Worm (Caenorhabditis elegans) whole organism, L1 larva: ENCODE measurements around the gene F44E2.6.

Source experiments
- C04F5.9 ChIP-seq: sonication (generic microtip); optimal IDR thresholded peaks from 2 replicates; lab custom pipeline; 2016; ENCODE audit warnings: missing genetic modification characterization, missing compliant biosample characterization
- C34B4.2 ChIP-seq: sonication (generic microtip); optimal IDR thresholded peaks from 2 replicates; lab custom pipeline; 2017; ENCODE audit warnings: mild to moderate bottlenecking, missing genetic modification characterization, missing compliant biosample characterization
- aha-1 ChIP-seq: fragments of 150-350 bp; optimal IDR thresholded peaks from 2 replicates; lab custom pipeline; 2014; ENCODE audit warnings: missing biosample characterization, missing genetic modification characterization
- alr-1 ChIP-seq: fragments of 200-800 bp; sonication (Bioruptor generic); optimal IDR thresholded peaks from 2 replicates; lab custom pipeline; 2018; ENCODE audit warnings: borderline replicate concordance, mild to moderate bottlenecking, missing genetic modification characterization, missing compliant biosample characterization
- aly-2 ChIP-seq: fragments of 150-350 bp; optimal IDR thresholded peaks from 2 replicates; lab custom pipeline; 2014; ENCODE audit warnings: missing biosample characterization, missing genetic modification characterization
- blmp-1 ChIP-seq: fragments of 150-350 bp; optimal IDR thresholded peaks from 2 replicates; lab custom pipeline; 2014; ENCODE audit warnings: missing biosample characterization, missing genetic modification characterization
- ceh-63 ChIP-seq: fragments of 200-800 bp; sonication (Bioruptor generic); optimal IDR thresholded peaks from 2 replicates; lab custom pipeline; 2018; ENCODE audit warnings: mild to moderate bottlenecking, missing genetic modification characterization, missing compliant biosample characterization
- ceh-82 ChIP-seq, 3 experiments: fragments of 150-350 bp in 1 of 3; sonication (generic microtip) in 2 of 3; optimal IDR thresholded peaks; 2 replicates each; lab custom pipeline; 2014 to 2017; ENCODE audit warnings: missing biosample characterization in 3 of 3, missing genetic modification characterization in 3 of 3
- ceh-88 ChIP-seq: fragments of 200-800 bp; sonication (Bioruptor generic); IDR thresholded peaks from 2 replicates; pipeline ENCODE4 v1.3.6; 2022; ENCODE audit warnings: missing genetic modification characterization, missing compliant biosample characterization
- ceh-90 ChIP-seq: sonication (generic microtip); optimal IDR thresholded peaks from 2 replicates; lab custom pipeline; 2016; ENCODE audit warnings: missing genetic modification characterization, missing compliant biosample characterization
- dpl-1 ChIP-seq, 3 experiments: fragments of 150-350 bp in 2 of 3; sonication (generic microtip) in 1 of 3; optimal IDR thresholded peaks; 2 replicates each; lab custom pipeline; 2014 to 2017; ENCODE audit warnings: missing biosample characterization in 3 of 3, missing genetic modification characterization in 3 of 3, missing genetic modification reagents in 3 of 3
- efl-1 ChIP-seq, 4 experiments: fragments of 150-350 bp; optimal IDR thresholded peaks in 3 of 4; peaks in 1 of 4; 1 replicate in 1 of 4; 2 replicates in 3 of 4; lab custom pipeline; 2014; ENCODE audit warnings: missing biosample characterization in 2 of 4, missing genetic modification characterization in 2 of 4, missing genetic modification reagents in 2 of 4
- egl-13 ChIP-seq: sonication (generic microtip); optimal IDR thresholded peaks from 2 replicates; lab custom pipeline; 2016; ENCODE audit warnings: missing genotype, missing genetic modification reagents, missing genetic modification characterization, missing compliant biosample characterization
- egl-27 ChIP-seq, 2 experiments: fragments of 150-350 bp in 1 of 2; sonication (generic microtip); optimal IDR thresholded peaks; 3 replicates each; lab custom pipeline; 2017 to 2018; ENCODE audit warnings: missing biosample characterization in 2 of 2, missing genetic modification characterization in 2 of 2, missing genetic modification reagents in 2 of 2
- elt-3 ChIP-seq, 6 experiments: fragments of 150-350 bp in 1 of 6; sonication (generic microtip); optimal IDR thresholded peaks; 2 replicates each; lab custom pipeline; 2017 to 2018; ENCODE audit warnings: missing biosample characterization in 6 of 6, missing genetic modification characterization in 6 of 6, inconsistent platforms in 1 of 6
- fkh-10 ChIP-seq: sonication (generic microtip); optimal IDR thresholded peaks from 2 replicates; lab custom pipeline; 2017; ENCODE audit warnings: missing biosample characterization, missing genetic modification reagents, missing genetic modification characterization
- fkh-4 ChIP-seq: sonication (generic microtip); optimal IDR thresholded peaks from 2 replicates; lab custom pipeline; 2016; ENCODE audit warnings: missing compliant biosample characterization, missing genetic modification characterization, borderline replicate concordance
- fos-1 ChIP-seq: fragments of 150-350 bp; optimal IDR thresholded peaks from 2 replicates; lab custom pipeline; 2014; ENCODE audit warnings: missing biosample characterization, missing genetic modification characterization
- grh-1 ChIP-seq: fragments of 200-800 bp; sonication (Bioruptor generic); IDR thresholded peaks from 2 replicates; pipeline ENCODE4 v1.3.6; 2022; ENCODE audit warnings: missing genetic modification reagents, missing genetic modification characterization, missing compliant biosample characterization
- hlh-17 ChIP-seq: fragments of 200-800 bp; sonication (Bioruptor generic); optimal IDR thresholded peaks from 2 replicates; lab custom pipeline; 2018; ENCODE audit warnings: missing genetic modification characterization, mild to moderate bottlenecking, missing compliant biosample characterization, moderate library complexity, borderline replicate concordance
- hlh-4 ChIP-seq: sonication (generic microtip); optimal IDR thresholded peaks from 2 replicates; lab custom pipeline; 2016; ENCODE audit warnings: mild to moderate bottlenecking, missing genetic modification characterization, missing compliant biosample characterization
- hpl-2 ChIP-seq: fragments of 150-350 bp; optimal IDR thresholded peaks from 2 replicates; lab custom pipeline; 2014; ENCODE audit warnings: missing biosample characterization, missing genetic modification reagents, missing genetic modification characterization
- irx-1 ChIP-seq: sonication (generic microtip); optimal IDR thresholded peaks from 2 replicates; lab custom pipeline; 2016; ENCODE audit warnings: missing genetic modification characterization, missing compliant biosample characterization
- lin-14 ChIP-seq: fragments of 200-800 bp; sonication (Bioruptor generic); optimal IDR thresholded peaks from 2 replicates; lab custom pipeline; 2018; ENCODE audit warnings: mild to moderate bottlenecking, missing genetic modification characterization, moderate library complexity, missing compliant biosample characterization
- lin-15B ChIP-seq: fragments of 150-350 bp; sonication (generic microtip); optimal IDR thresholded peaks from 3 replicates; lab custom pipeline; 2014; ENCODE audit warnings: missing biosample characterization, missing genetic modification characterization
- lin-35 ChIP-seq, 2 experiments: fragments of 150-350 bp; optimal IDR thresholded peaks; 2 replicates each; lab custom pipeline; 2014; ENCODE audit warnings: missing biosample characterization in 2 of 2, missing genetic modification characterization in 2 of 2, missing genetic modification reagents in 2 of 2
- lir-3 ChIP-seq: sonication (generic microtip); optimal IDR thresholded peaks from 2 replicates; lab custom pipeline; 2016; ENCODE audit warnings: mild to moderate bottlenecking, missing genetic modification characterization, moderate library complexity, missing compliant biosample characterization; ENCODE audit not compliant: poor library complexity
- lsy-2 ChIP-seq, 2 experiments: fragments of 150-350 bp; optimal IDR thresholded peaks; 2 replicates each; lab custom pipeline; 2014; ENCODE audit warnings: missing biosample characterization in 2 of 2, missing genetic modification characterization in 2 of 2
- mdl-1 ChIP-seq, 2 experiments: fragments of 150-350 bp; optimal IDR thresholded peaks; 2 replicates each; lab custom pipeline; 2014 to 2017; ENCODE audit warnings: missing biosample characterization in 2 of 2, missing genetic modification characterization in 2 of 2, inconsistent platforms in 1 of 2
- mef-2 ChIP-seq: fragments of 150-350 bp; optimal IDR thresholded peaks from 2 replicates; lab custom pipeline; 2014; ENCODE audit warnings: missing biosample characterization, missing genetic modification characterization
- mep-1 ChIP-seq: fragments of 150-350 bp; optimal IDR thresholded peaks from 2 replicates; lab custom pipeline; 2014; ENCODE audit warnings: missing biosample characterization, missing genetic modification characterization
- nhr-11 ChIP-seq: fragments of 150-350 bp; optimal IDR thresholded peaks from 2 replicates; lab custom pipeline; 2014; ENCODE audit warnings: missing biosample characterization, missing genetic modification characterization
- nhr-19 ChIP-seq: fragments of 200-800 bp; sonication (Bioruptor generic); conservative IDR thresholded peaks from 2 replicates; pipeline ENCODE4 v1.3.6; 2022; ENCODE audit warnings: missing genetic modification characterization, missing compliant biosample characterization
- nhr-20 ChIP-seq: sonication (generic microtip); optimal IDR thresholded peaks from 2 replicates; lab custom pipeline; 2016; ENCODE audit warnings: mild to moderate bottlenecking, missing genetic modification characterization, missing compliant biosample characterization
- nhr-237 ChIP-seq: fragments of 150-350 bp; optimal IDR thresholded peaks from 2 replicates; lab custom pipeline; 2014; ENCODE audit warnings: missing biosample characterization, missing genetic modification characterization
- nhr-28 ChIP-seq: fragments of 150-350 bp; optimal IDR thresholded peaks from 2 replicates; lab custom pipeline; 2014; ENCODE audit warnings: missing biosample characterization, missing genetic modification characterization
- nhr-71 ChIP-seq: sonication (generic microtip); optimal IDR thresholded peaks from 2 replicates; lab custom pipeline; 2016; ENCODE audit warnings: mild to moderate bottlenecking, missing genetic modification characterization, moderate library complexity, missing compliant biosample characterization
- pag-3 ChIP-seq: sonication (generic microtip); optimal IDR thresholded peaks from 2 replicates; lab custom pipeline; 2017; ENCODE audit warnings: missing genetic modification characterization, mild to moderate bottlenecking, missing compliant biosample characterization, antibody characterized with exemption, borderline replicate concordance; ENCODE audit not compliant: insufficient read depth
- pax-3 ChIP-seq: fragments of 200-800 bp; sonication (Bioruptor generic); optimal IDR thresholded peaks from 2 replicates; lab custom pipeline; 2018; ENCODE audit warnings: mild to moderate bottlenecking, missing genetic modification characterization, moderate library complexity, missing compliant biosample characterization
- sox-4 ChIP-seq: sonication (generic microtip); optimal IDR thresholded peaks from 2 replicates; lab custom pipeline; 2016; ENCODE audit warnings: missing genetic modification characterization, missing compliant biosample characterization
- sptf-1 ChIP-seq: fragments of 150-350 bp; optimal IDR thresholded peaks from 2 replicates; lab custom pipeline; 2014; ENCODE audit warnings: missing biosample characterization, missing genetic modification characterization
- swsn-7 ChIP-seq: sonication (generic microtip); optimal IDR thresholded peaks from 2 replicates; lab custom pipeline; 2016; ENCODE audit warnings: missing genetic modification characterization, missing compliant biosample characterization
- tbx-2 ChIP-seq: sonication (generic microtip); optimal IDR thresholded peaks from 2 replicates; lab custom pipeline; 2016; ENCODE audit warnings: missing genetic modification characterization, missing compliant biosample characterization
- unc-30 ChIP-seq: sonication (generic microtip); optimal IDR thresholded peaks from 2 replicates; lab custom pipeline; 2017; ENCODE audit warnings: missing biosample characterization, missing genetic modification characterization
- unc-62 ChIP-seq: fragments of 150-350 bp; optimal IDR thresholded peaks from 2 replicates; lab custom pipeline; 2014; ENCODE audit warnings: missing biosample characterization, missing genetic modification reagents, missing genetic modification characterization
- unc-98 ChIP-seq: fragments of 200-800 bp; sonication (Bioruptor generic); IDR thresholded peaks from 2 replicates; pipeline ENCODE4 v1.3.6; 2022; ENCODE audit warnings: missing genetic modification characterization, missing compliant biosample characterization
- xbp-1 ChIP-seq: sonication (generic microtip); optimal IDR thresholded peaks from 2 replicates; lab custom pipeline; 2016; ENCODE audit warnings: missing genetic modification characterization, missing compliant biosample characterization
- zag-1 ChIP-seq: fragments of 150-350 bp; optimal IDR thresholded peaks from 2 replicates; lab custom pipeline; 2014; ENCODE audit warnings: missing biosample characterization, missing genetic modification characterization
- zip-4 ChIP-seq: fragments of 200-800 bp; sonication (Bioruptor generic); optimal IDR thresholded peaks from 2 replicates; lab custom pipeline; 2018; ENCODE audit warnings: mild to moderate bottlenecking, missing genetic modification characterization, moderate library complexity, missing compliant biosample characterization
- ztf-4 ChIP-seq: fragments of 150-350 bp; optimal IDR thresholded peaks from 2 replicates; lab custom pipeline; 2014; ENCODE audit warnings: missing biosample characterization, missing genetic modification characterization

The F44E2.6 gene

ce11 chrIII:8831059-8831750 is 13.8 kb downstream of the F44E2.6 start, which contains the start of gene F44E2.10:
Gene F44E2.10, minus strand, starts transcription at chrIII:8831109.
- TF ChIP-seq unc-98 (GFP tag; lab: Robert Waterston, UW) (no peak), hlh-17 (GFP tag; lab: Kevin White, UChicago) (no peak), mdl-1 (tag; optimal IDR thresholded peaks at IDR 0.05; lab: Kevin White, UChicago) (no peak), nhr-20 (tag; lab: Kevin White, UChicago) (no peak), nhr-237 (tag; lab: Kevin White, UChicago) (no peak), swsn-7 (tag; lab: Kevin White, UChicago) (no peak), unc-62 (GFP tag; lab: Kevin White, UChicago) (no peak), mef-2 (no peak), ceh-88 (GFP tag; lab: Robert Waterston, UW) (no peak), nhr-11 (tag; lab: Kevin White, UChicago) (no peak), aly-2 (tag; lab: Kevin White, UChicago) (no peak), alr-1 (tag; lab: Kevin White, UChicago) (no peak), fkh-10 (GFP tag; lab: Kevin White, UChicago) (no peak), nhr-71 (tag; lab: Kevin White, UChicago) (no peak), sptf-1 (no peak)

ce11 chrIII:8829245-8829644 is 15.8 kb downstream of the F44E2.6 start, which contains the start of gene F44E2.3:
Gene F44E2.3, minus strand, starts transcription at chrIII:8829305.
- no peak for TF ChIP-seq egl-13 (tag; lab: Kevin White, UChicago)
- TF ChIP-seq lir-3 (tag; lab: Kevin White, UChicago), result peak; percentile 10
- peak; percentile 22 to 38 for TF ChIP-seq lin-35 (GFP tag; optimal IDR thresholded peaks at IDR 0.05; lab: Kevin White, UChicago)
- no peak for TF ChIP-seq ceh-90
- TF ChIP-seq fkh-4 (tag; lab: Kevin White, UChicago), result no peak
- TF ChIP-seq lsy-2 (tag; optimal IDR thresholded peaks at IDR 0.05; lab: Kevin White, UChicago), result no peak
- TF ChIP-seq fos-1 (tag; lab: Kevin White, UChicago), result no peak
- no peak for TF ChIP-seq aha-1 (tag; lab: Kevin White, UChicago)
- no peak for TF ChIP-seq irx-1 (tag; lab: Kevin White, UChicago)
- TF ChIP-seq ztf-4 (tag; lab: Kevin White, UChicago), result no peak
- TF ChIP-seq hlh-4 (tag; lab: Kevin White, UChicago), result no peak
- TF ChIP-seq zip-4 (GFP tag; lab: Kevin White, UChicago), result no peak
- TF ChIP-seq ceh-88 (GFP tag; lab: Robert Waterston, UW), result no peak
- TF ChIP-seq nhr-19 (GFP tag; lab: Robert Waterston, UW), result no peak
- TF ChIP-seq pax-3 (tag; lab: Kevin White, UChicago), result no peak
- TF ChIP-seq unc-98 (GFP tag; lab: Robert Waterston, UW), result no peak
- TF ChIP-seq unc-30 (tag; lab: Kevin White, UChicago), result no peak
- peak; percentile 28 for TF ChIP-seq efl-1 (optimal IDR thresholded peaks at IDR 0.05; lab: Kevin White, UChicago)
- TF ChIP-seq efl-1 (GFP tag; optimal IDR thresholded peaks at IDR 0.05 in 1 of 2; lab: Kevin White, UChicago), result peak in 1 of 2 experiments; percentile 28
- no peak for TF ChIP-seq ceh-82 (tag; optimal IDR thresholded peaks at IDR 0.05; lab: Kevin White, UChicago)
- TF ChIP-seq egl-27 (tag; optimal IDR thresholded peaks at IDR 0.05; lab: Kevin White, UChicago), result no peak
- TF ChIP-seq lin-15B (tag; lab: Kevin White, UChicago), result no peak
- peak; percentile 28 for TF ChIP-seq blmp-1 (tag; lab: Kevin White, UChicago)
- no peak for TF ChIP-seq hpl-2 (GFP tag; lab: Kevin White, UChicago)
- TF ChIP-seq tbx-2 (tag; lab: Kevin White, UChicago), result no peak
- no peak for TF ChIP-seq zag-1 (tag; lab: Kevin White, UChicago)
- TF ChIP-seq pag-3 (tag; lab: Kevin White, UChicago), result no peak
- no peak for TF ChIP-seq nhr-28
- no peak for TF ChIP-seq C04F5.9 (tag; lab: Kevin White, UChicago)
- TF ChIP-seq dpl-1 (GFP tag; optimal IDR thresholded peaks at IDR 0.05; lab: Kevin White, UChicago), result peak in 2 of 3 experiments; percentile 18 to 42
- TF ChIP-seq sox-4 (tag; lab: Kevin White, UChicago), result no peak
- no peak for TF ChIP-seq C34B4.2 (tag; lab: Kevin White, UChicago)
- no peak for TF ChIP-seq elt-3 (tag; optimal IDR thresholded peaks at IDR 0.05; lab: Kevin White, UChicago)
- TF ChIP-seq mep-1, result peak; percentile 19
- TF ChIP-seq xbp-1 (tag; lab: Kevin White, UChicago), result no peak
- no peak for TF ChIP-seq grh-1
- no peak for TF ChIP-seq ceh-63
- TF ChIP-seq lin-14 (GFP tag; lab: Kevin White, UChicago), result no peak
